Fruit fly (Drosophila melanogaster) whole organism, wandering third instar larva: ENCODE results near the gene CG10587.

Experiments used
- Dif ChIP-seq: fragments of 200-275, 200-300 bp; sonication (Bioruptor generic); optimal IDR thresholded peaks from 2 replicates; lab custom pipeline; 2018; ENCODE audit warnings: missing biosample characterization, missing genetic modification characterization; ENCODE audit not compliant: partially characterized antibody
- HLH106 ChIP-seq: fragments of 200-800 bp; optimal IDR thresholded peaks from 3 replicates; lab custom pipeline; 2019; ENCODE audit warnings: missing biosample characterization, mild to moderate bottlenecking, missing genetic modification characterization, moderate library complexity
- OdsH ChIP-seq: fragments of 200-800 bp; sonication (Bioruptor generic); optimal IDR thresholded peaks from 2 replicates; lab custom pipeline; 2016; ENCODE audit warnings: missing biosample characterization, mild to moderate bottlenecking, missing genetic modification characterization
- br ChIP-seq: fragments of 200-800 bp; sonication (Bioruptor generic); optimal IDR thresholded peaks from 2 replicates; lab custom pipeline; 2016; ENCODE audit warnings: missing biosample characterization, missing genetic modification characterization
- h ChIP-seq: fragments of 200-800 bp; sonication (Bioruptor generic); optimal IDR thresholded peaks from 3 replicates; lab custom pipeline; 2016; ENCODE audit warnings: missing biosample characterization, mild to moderate bottlenecking, missing genetic modification characterization

- TF ChIP-seq br (GFP tag; lab: Kevin White, UChicago) (no peak), HLH106 (no peak), Dif (GFP tag; lab: Kevin White, UChicago) (no peak), OdsH (GFP tag; lab: Kevin White, UChicago) (no peak), h (no peak)
Observed at dm6 chr3L:20974600-20974999, 12.2 kb upstream of the CG10587 start, which contains the start of gene CG33286.
